Worm (Caenorhabditis elegans): Measurements from ENCODE around the gene K08D8.2.

- TF ChIP-seq unc-62 (GFP tag; optimal IDR thresholded peaks at IDR 0.05) (no peak), nhr-237 (tag; optimal IDR thresholded peaks at IDR 0.05) (no peak), sma-3 (GFP tag; optimal IDR thresholded peaks at IDR 0.05) (no peak), R02D3.7 (tag; optimal IDR thresholded peaks at IDR 0.05) (no peak), ztf-4 (tag; optimal IDR thresholded peaks at IDR 0.05) (no peak), lin-39 (tag; optimal IDR thresholded peaks at IDR 0.05) (no peak), peb-1 (tag; optimal IDR thresholded peaks at IDR 0.05) (no peak), lsy-2 (tag; optimal IDR thresholded peaks at IDR 0.05) (no peak)
Measured at ce11 chrIV:12879557-12879956, 23.3 kb upstream of the K08D8.2 start, which contains the start of gene ZK896.5.

Data from whole organism, L2 larva.